Worm (Caenorhabditis elegans): Measurements from ENCODE around the gene nhr-27.

nhr-27 gene

ce11 chrX:12664987-12665451 is 143.1 kb downstream of the nhr-27 start (continued):
- peak; percentile 11 for TF ChIP-seq sptf-2 (GFP tag; optimal IDR thresholded peaks at IDR 0.05)
- TF ChIP-seq F22D6.2 (tag; optimal IDR thresholded peaks at IDR 0.05), result peak; percentile 40
- peak; percentile 39 for TF ChIP-seq snpc-3.4 (tag; optimal IDR thresholded peaks at IDR 0.05)
- TF ChIP-seq rcor-1 (GFP tag; IDR thresholded peaks at IDR 0.05), result peak; percentile 88
- TF ChIP-seq ztf-3 (GFP tag; optimal IDR thresholded peaks at IDR 0.05), result peak; percentile 69
- peak; percentile 94 for TF ChIP-seq egl-44 (GFP tag; IDR thresholded peaks at IDR 0.05)
- TF ChIP-seq nhr-80 (tag; optimal IDR thresholded peaks at IDR 0.05), result peak; percentile 22
- no peak for TF ChIP-seq lsy-27 (tag; optimal IDR thresholded peaks at IDR 0.05; ENCODE audit: borderline replicate concordance, insufficient read depth)
- 0 out of 2 replicates have a peak, but pooled peaks have one; percentile 51 for TF ChIP-seq Y53F4B.3 (GFP tag; IDR thresholded peaks at IDR 0.05)
- peak; percentile 81 for TF ChIP-seq nhr-179 (tag; optimal IDR thresholded peaks at IDR 0.05)
- TF ChIP-seq fkh-3 (tag; optimal IDR thresholded peaks at IDR 0.05), result peak; percentile 90
- peak; percentile 39; the same call in 1 of the 2 replicates for TF ChIP-seq hsf-1 (GFP tag; IDR thresholded peaks at IDR 0.05)
- peak; percentile 86 for TF ChIP-seq ceh-27 (GFP tag; optimal IDR thresholded peaks at IDR 0.05)
- peak; percentile 90 for TF ChIP-seq ama-1 (optimal IDR thresholded peaks at IDR 0.05)
- TF ChIP-seq ama-1 (GFP tag; optimal IDR thresholded peaks at IDR 0.05), result peak; percentile 50 to 54
- no peak for TF ChIP-seq F37B4.10 (GFP tag; IDR thresholded peaks at IDR 0.05)
- TF ChIP-seq Y53G8AR.9 (GFP tag; conservative IDR thresholded peaks at IDR 0.05), result no peak
- TF ChIP-seq D2030.7 (GFP tag; IDR thresholded peaks at IDR 0.05), result peak; percentile 72; the same call in 1 of the 2 replicates
- peak; percentile 75 for TF ChIP-seq egrh-3 (GFP tag; IDR thresholded peaks at IDR 0.05)
- TF ChIP-seq rpc-1 (optimal IDR thresholded peaks at IDR 0.05), result peak; percentile 95
- peak; percentile 96 for TF ChIP-seq rpc-1 (tag; optimal IDR thresholded peaks at IDR 0.05)
- no peak for TF ChIP-seq lag-1 (GFP tag; IDR thresholded peaks at IDR 0.05)
- TF ChIP-seq hrde-1 (tag; optimal IDR thresholded peaks at IDR 0.05; ENCODE audit: borderline replicate concordance), result peak; percentile 55
- TF ChIP-seq chd-7 (tag; optimal IDR thresholded peaks at IDR 0.05), result peak; percentile 91
- TF ChIP-seq lir-1 (GFP tag; conservative IDR thresholded peaks at IDR 0.05), result peak; percentile 57; the same call in 1 of the 2 replicates
- 0 out of 2 replicates have a peak, but pooled peaks have one; percentile 53 for TF ChIP-seq bed-2 (GFP tag; IDR thresholded peaks at IDR 0.05)
- TF ChIP-seq F57A8.1 (GFP tag; optimal IDR thresholded peaks at IDR 0.05), result peak; percentile 79
- TF ChIP-seq nfya-2 (GFP tag; IDR thresholded peaks at IDR 0.05), result no peak
- peak; percentile 83 for TF ChIP-seq athp-1 (tag; optimal IDR thresholded peaks at IDR 0.05)
- TF ChIP-seq hmg-20 (GFP tag; IDR thresholded peaks at IDR 0.05), result peak; percentile 83
- no peak; the same call in 1 of the 2 replicates for TF ChIP-seq madf-8 (GFP tag; conservative IDR thresholded peaks at IDR 0.05)
- no peak for TF ChIP-seq efl-1 (GFP tag; optimal IDR thresholded peaks at IDR 0.05)
- peak; percentile 47; the same call in 1 of the 2 replicates for TF ChIP-seq Y67H2A.10 (GFP tag; conservative IDR thresholded peaks at IDR 0.05)
- TF ChIP-seq ceh-79 (tag; optimal IDR thresholded peaks at IDR 0.05), result no peak
- peak; percentile 65 for TF ChIP-seq B0336.3 (GFP tag; IDR thresholded peaks at IDR 0.05)
- peak; percentile 90 for TF ChIP-seq zim-3 (tag; optimal IDR thresholded peaks at IDR 0.05)
- no peak for TF ChIP-seq attf-3 (GFP tag; conservative IDR thresholded peaks at IDR 0.05)
- no peak for TF ChIP-seq cebp-1 (GFP tag; IDR thresholded peaks at IDR 0.05)
- TF ChIP-seq cebp-1 (tag; optimal IDR thresholded peaks at IDR 0.05), result peak; percentile 83
- TF ChIP-seq F39B2.1 (GFP tag; IDR thresholded peaks at IDR 0.05), result no peak
- TF ChIP-seq madf-3 (GFP tag; IDR thresholded peaks at IDR 0.05), result peak; percentile 81; the same call in 1 of the 2 replicates
- TF ChIP-seq Y95B8A.8 (GFP tag; IDR thresholded peaks at IDR 0.05), result peak; percentile 68; the same call in 1 of the 2 replicates
- TF ChIP-seq gei-17 (GFP tag; optimal IDR thresholded peaks at IDR 0.05), result peak; percentile 78
- TF ChIP-seq sea-2 (GFP tag; IDR thresholded peaks at IDR 0.05), result no peak
- TF ChIP-seq ztf-25 (GFP tag; IDR thresholded peaks at IDR 0.05), result peak; percentile 95
- peak; percentile 75 for TF ChIP-seq B0035.1 (tag; optimal IDR thresholded peaks at IDR 0.05)
- peak; percentile 86 for TF ChIP-seq pbrm-1 (GFP tag; IDR thresholded peaks at IDR 0.05)
- TF ChIP-seq F49E8.2 (tag; optimal IDR thresholded peaks at IDR 0.05; ENCODE audit: insufficient read depth), result peak; percentile 54
- peak; percentile 73 for TF ChIP-seq atf-7 (tag; optimal IDR thresholded peaks at IDR 0.05)

Measured in whole organism, young adult.